Fruit fly (Drosophila melanogaster): Measurements from ENCODE around the gene CG12105.

CG12105 gene

DNA sequence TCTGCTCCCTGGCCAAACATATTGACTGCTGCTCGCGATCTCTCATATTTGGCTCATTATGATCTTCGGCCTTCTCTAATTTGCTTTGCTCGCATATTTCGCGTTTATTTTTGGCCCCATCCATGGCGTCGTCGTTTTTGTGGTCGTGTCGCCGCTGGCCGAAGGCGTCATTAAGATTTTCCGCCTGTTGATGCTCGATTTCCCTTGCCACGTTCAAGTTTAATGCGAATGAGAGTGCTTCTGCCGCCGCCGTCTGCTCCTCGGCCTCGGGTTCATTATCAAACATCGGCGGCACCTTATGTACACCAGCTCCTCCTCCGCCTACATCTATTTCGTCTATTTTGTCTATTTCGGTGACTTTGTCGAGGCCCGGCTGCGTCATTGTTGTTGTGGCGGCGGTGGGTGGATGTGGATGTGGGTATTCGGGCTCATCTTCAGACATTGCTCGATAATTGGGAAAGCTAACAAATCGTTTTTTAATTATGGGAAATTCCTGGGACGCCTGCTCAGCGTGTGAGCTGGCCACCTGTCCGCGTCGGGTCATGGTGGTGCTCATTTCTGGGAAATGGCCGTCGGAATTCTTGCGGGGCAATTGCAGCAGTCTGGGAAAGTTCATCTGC is 1.0 kb downstream of the CG12105 start (continued):
- TF ChIP-seq dan (GFP tag; IDR thresholded peaks at IDR 0.05) (no peak), Lhr (GFP tag; optimal IDR thresholded peaks at IDR 0.05) (no peak), z (GFP tag; IDR thresholded peaks at IDR 0.05) (no peak), Bdp1 (GFP tag; optimal IDR thresholded peaks at IDR 0.05) (no peak), Adf1 (GFP tag; IDR thresholded peaks at IDR 0.05) (peak; percentile 13; the same call in 1 of the 2 replicates), CG14050 (GFP tag; IDR thresholded peaks at IDR 0.05) (no peak), otp (GFP tag; IDR thresholded peaks at IDR 0.05) (no peak), sqz (GFP tag; optimal IDR thresholded peaks at IDR 0.05) (no peak), Hr78 (GFP tag; optimal IDR thresholded peaks at IDR 0.05) (peak in 1 of 2 experiments; percentile 55), CG1792 (GFP tag; optimal IDR thresholded peaks at IDR 0.05) (no peak), CG4730 (GFP tag; IDR thresholded peaks at IDR 0.05) (no peak), CoRest (tag; optimal IDR thresholded peaks at IDR 0.05) (no peak), Myb (GFP tag; optimal IDR thresholded peaks at IDR 0.05) (no peak), Deaf1 (tag; optimal IDR thresholded peaks at IDR 0.05) (peak; percentile 71), ash1 (GFP tag; optimal IDR thresholded peaks at IDR 0.05) (no peak), fd64A (GFP tag; optimal IDR thresholded peaks at IDR 0.05) (no peak), Mad (GFP tag; optimal IDR thresholded peaks at IDR 0.05) (no peak), ATbp (GFP tag; optimal IDR thresholded peaks at IDR 0.05) (no peak), ab (GFP tag; optimal IDR thresholded peaks at IDR 0.05) (no peak), CG2889 (GFP tag; IDR thresholded peaks at IDR 0.05) (no peak), CG6683 (GFP tag; optimal IDR thresholded peaks at IDR 0.05) (no peak), Elba2 (GFP tag; optimal IDR thresholded peaks at IDR 0.05) (no peak), sima (GFP tag; optimal IDR thresholded peaks at IDR 0.05) (no peak), CG16863 (GFP tag; optimal IDR thresholded peaks at IDR 0.05) (no peak), CG11695 (GFP tag; IDR thresholded peaks at IDR 0.05) (no peak), sc (optimal IDR thresholded peaks at IDR 0.05) (no peak), sc (GFP tag; optimal IDR thresholded peaks at IDR 0.05) (no peak), en (GFP tag; optimal IDR thresholded peaks at IDR 0.05) (no peak), CG3065 (GFP tag; optimal IDR thresholded peaks at IDR 0.05) (no peak), psq (GFP tag; optimal IDR thresholded peaks at IDR 0.05) (no peak), CG10321 (GFP tag; IDR thresholded peaks at IDR 0.05) (no peak), HLH3B (GFP tag; IDR thresholded peaks at IDR 0.05) (no peak), Ets65A (GFP tag) (peak; percentile 47), ems (GFP tag; optimal IDR thresholded peaks at IDR 0.05) (no peak), CG7987 (GFP tag; optimal IDR thresholded peaks at IDR 0.05) (no peak), pho (GFP tag; optimal IDR thresholded peaks at IDR 0.05) (no peak), Atf6 (GFP tag; IDR thresholded peaks at IDR 0.05) (peak; percentile 46; the same call in 1 of the 2 replicates), CG10979 (tag; optimal IDR thresholded peaks at IDR 0.05) (no peak), CG10462 (GFP tag; optimal IDR thresholded peaks at IDR 0.05) (no peak), Hmx (GFP tag; optimal IDR thresholded peaks at IDR 0.05) (no peak), bcd (GFP tag; optimal IDR thresholded peaks at IDR 0.05) (no peak), sens (GFP tag) (peak; percentile 50), mirr (GFP tag; optimal IDR thresholded peaks at IDR 0.05) (no peak), Rfx (GFP tag; IDR thresholded peaks at IDR 0.05) (0 out of 2 replicates have a peak, but pooled peaks have one; percentile 4), CG31441 (GFP tag; IDR thresholded peaks at IDR 0.05) (no peak), schlank (tag; optimal IDR thresholded peaks at IDR 0.05) (no peak)
